Worm (Caenorhabditis elegans) whole organism, midembryonic: ENCODE results near the gene F59A7.14.

Source experiments
- T22C8.4 ChIP-seq: fragments of 200-800 bp; sonication (Bioruptor generic); IDR thresholded peaks from 2 replicates; pipeline ENCODE4 v1.3.6; 2022; ENCODE audit warnings: missing genetic modification characterization, missing compliant biosample characterization
- cog-1 ChIP-seq: sonication (generic microtip); optimal IDR thresholded peaks from 2 replicates; lab custom pipeline; 2016; ENCODE audit warnings: missing genetic modification characterization, missing compliant biosample characterization
- flt-1 ChIP-seq: fragments of 200-800 bp; sonication (Bioruptor generic); IDR thresholded peaks from 2 replicates; pipeline ENCODE4 v1.3.6; 2022; ENCODE audit warnings: missing genetic modification characterization, missing compliant biosample characterization
- klf-2 ChIP-seq: fragments of 200-800 bp; sonication (Bioruptor generic); conservative IDR thresholded peaks from 2 replicates; pipeline ENCODE4 v1.3.6; 2022; ENCODE audit warnings: missing genetic modification reagents, missing genetic modification characterization, missing compliant biosample characterization
- tab-1 ChIP-seq: fragments of 200-800 bp; sonication (Bioruptor generic); IDR thresholded peaks from 2 replicates; pipeline ENCODE4 v1.3.6; 2022; ENCODE audit warnings: missing genetic modification characterization, missing compliant biosample characterization
- ztf-23 ChIP-seq: fragments of 200-800 bp; sonication (Bioruptor generic); IDR thresholded peaks from 2 replicates; pipeline ENCODE4 v1.3.6; 2022; ENCODE audit warnings: missing genetic modification reagents, missing genetic modification characterization, missing compliant biosample characterization
- ztf-29 ChIP-seq: fragments of 200-800 bp; sonication (Bioruptor generic); IDR thresholded peaks from 2 replicates; pipeline ENCODE4 v1.3.6; 2022; ENCODE audit warnings: missing genetic modification reagents, missing genetic modification characterization, missing compliant biosample characterization

- TF ChIP-seq klf-2 (no peak), T22C8.4 (GFP tag; lab: Robert Waterston, UW) (no peak), cog-1 (tag; lab: Kevin White, UChicago) (no peak), flt-1 (GFP tag; lab: Robert Waterston, UW) (no peak), ztf-23 (GFP tag; lab: Robert Waterston, UW) (no peak), tab-1 (no peak), ztf-29 (GFP tag; lab: Robert Waterston, UW) (no peak)
Measured at ce11 chrV:2067419-2067818, 48.6 kb downstream of the F59A7.14 start.
